Worm (Caenorhabditis elegans): Measurements from ENCODE around the gene T01D1.8.

Gene T01D1.8

ce11 chrII:186504-186903 lies at the start of gene T01D1.8:
TSS of gene T01D1.8 (plus strand) at chrII:186739.
- TF ChIP-seq spr-1 (tag; optimal IDR thresholded peaks at IDR 0.05): no peak
- no peak for TF ChIP-seq vab-7 (GFP tag; IDR thresholded peaks at IDR 0.05)
- no peak for TF ChIP-seq nhr-11 (tag; optimal IDR thresholded peaks at IDR 0.05)
- peak; percentile 17 for TF ChIP-seq nhr-28 (tag; optimal IDR thresholded peaks at IDR 0.05)
- TF ChIP-seq F26F4.8 (GFP tag; conservative IDR thresholded peaks at IDR 0.05): no peak
- TF ChIP-seq nhr-237 (tag; optimal IDR thresholded peaks at IDR 0.05): no peak
- TF ChIP-seq tag-97 (GFP tag; IDR thresholded peaks at IDR 0.05): no peak

DNA sequence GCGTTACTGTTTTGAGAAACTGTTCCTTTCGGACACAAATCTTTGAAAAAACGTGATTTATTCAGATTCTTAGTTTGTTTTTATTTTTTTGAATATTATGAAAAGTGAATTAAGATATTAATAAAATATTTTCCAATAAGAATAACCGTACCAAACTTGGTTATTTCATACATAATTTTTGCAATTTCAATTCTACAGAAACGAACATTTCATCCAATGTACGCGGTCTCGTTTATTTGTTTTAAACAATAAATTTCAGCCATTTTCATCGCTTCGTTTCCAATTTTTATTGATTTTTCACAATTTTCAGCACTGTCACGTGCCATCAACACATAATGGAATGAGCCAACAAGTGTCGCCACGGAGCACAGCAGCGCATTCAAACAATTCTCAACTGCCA lies 39.6 kb upstream of the T01D1.8 start, which contains the start of gene T25D3.4:
TSS of gene T25D3.4 (plus strand) at position 301 of the 400 bp plus-strand sequence.
- TF ChIP-seq hif-1 (tag; optimal IDR thresholded peaks at IDR 0.05) (peak in 1 of 2 experiments; percentile 43), arid-1 (GFP tag; conservative IDR thresholded peaks at IDR 0.05) (no peak), aha-1 (tag) (peak; percentile 29)

DNA sequence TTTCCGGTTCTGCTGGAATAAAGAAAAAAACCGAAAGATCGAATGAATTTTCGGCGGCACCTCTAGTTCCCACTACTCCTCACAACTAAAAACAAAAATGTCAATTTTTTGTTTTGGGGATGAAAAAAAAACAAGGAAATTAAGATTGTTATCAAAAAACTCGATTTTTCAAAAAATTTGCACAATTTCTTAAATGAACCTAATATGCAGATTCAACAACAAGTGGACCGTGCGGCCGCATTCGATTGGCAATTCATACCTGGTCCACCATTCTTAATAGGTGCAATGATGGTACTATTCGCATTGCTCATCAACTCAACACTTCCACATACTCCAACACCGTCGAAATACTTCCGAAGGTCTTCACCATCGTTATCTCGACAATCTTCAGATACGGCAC lies 35.0 kb upstream of the T01D1.8 start:
- TF ChIP-seq D1046.2 (GFP tag; IDR thresholded peaks at IDR 0.05) (no peak), hlh-11 (tag; optimal IDR thresholded peaks at IDR 0.05) (no peak), unc-62 (GFP tag; optimal IDR thresholded peaks at IDR 0.05 in 1 of 2) (peak in 1 of 2 experiments; percentile 95), unc-62 (tag; optimal IDR thresholded peaks at IDR 0.05) (no peak)

- TF ChIP-seq aha-1 (tag): peak; percentile 12
- no peak for TF ChIP-seq ceh-44 (GFP tag; IDR thresholded peaks at IDR 0.05)
- TF ChIP-seq nhr-76 (tag; optimal IDR thresholded peaks at IDR 0.05): no peak
- TF ChIP-seq ceh-32 (tag; optimal IDR thresholded peaks at IDR 0.05; ENCODE audit: poor library complexity): no peak
Observed at ce11 chrII:152283-152682, 34.3 kb upstream of the T01D1.8 start, which contains the start of gene T25D3.3. TSS of gene T25D3.3 (plus strand) at chrII:152583.

ce11 chrII:155904-156303 lies 30.6 kb upstream of the T01D1.8 start, which contains the start of gene mrpl-28:
TSS of gene mrpl-28 (minus strand) at chrII:156009.
- peak; percentile 53; the same call in 1 of the 2 replicates for TF ChIP-seq nhr-42 (GFP tag; IDR thresholded peaks at IDR 0.05)
- peak; percentile 87 for TF ChIP-seq lin-15B (tag; optimal IDR thresholded peaks at IDR 0.05)
- peak; percentile 47 for TF ChIP-seq nhr-48 (tag; optimal IDR thresholded peaks at IDR 0.05)
- peak; percentile 97 for TF ChIP-seq dpl-1 (GFP tag; optimal IDR thresholded peaks at IDR 0.05)
- peak; percentile 87 for TF ChIP-seq lin-13 (GFP tag; optimal IDR thresholded peaks at IDR 0.05)
- TF ChIP-seq F49E8.2 (tag; optimal IDR thresholded peaks at IDR 0.05; ENCODE audit: borderline replicate concordance): peak; percentile 60
- TF ChIP-seq lin-38 (GFP tag; IDR thresholded peaks at IDR 0.05): peak; percentile 99
- no peak for TF ChIP-seq F44E2.7 (GFP tag; IDR thresholded peaks at IDR 0.05)
- TF ChIP-seq egl-27 (tag; optimal IDR thresholded peaks at IDR 0.05): no peak
- peak; percentile 9 for TF ChIP-seq Y5F2A.4 (GFP tag; optimal IDR thresholded peaks at IDR 0.05)
- 0 out of 2 replicates have a peak, but pooled peaks have one; percentile 19 for TF ChIP-seq vab-7 (GFP tag; IDR thresholded peaks at IDR 0.05)
- peak; percentile 36 for TF ChIP-seq nhr-25 (tag; optimal IDR thresholded peaks at IDR 0.05; ENCODE audit: borderline replicate concordance, insufficient read depth)
- peak; percentile 60; the same call in 1 of the 2 replicates for TF ChIP-seq Y48G9A.11 (GFP tag; IDR thresholded peaks at IDR 0.05)
- TF ChIP-seq nhr-237 (tag; optimal IDR thresholded peaks at IDR 0.05): no peak
- peak; percentile 55; the same call in 1 of the 2 replicates for TF ChIP-seq ZK337.2 (GFP tag; IDR thresholded peaks at IDR 0.05)
- TF ChIP-seq lim-7 (GFP tag; IDR thresholded peaks at IDR 0.05): no peak
- TF ChIP-seq zip-2 (tag; optimal IDR thresholded peaks at IDR 0.05): no peak
- peak; percentile 30 for TF ChIP-seq mxl-3 (GFP tag; optimal IDR thresholded peaks at IDR 0.05)
- peak; percentile 19 for TF ChIP-seq ces-1 (GFP tag; optimal IDR thresholded peaks at IDR 0.05)
- TF ChIP-seq arid-1 (GFP tag; conservative IDR thresholded peaks at IDR 0.05): peak; percentile 78
- TF ChIP-seq snpc-4 (tag; optimal IDR thresholded peaks at IDR 0.05): no peak
- no peak for TF ChIP-seq cey-2 (tag; optimal IDR thresholded peaks at IDR 0.05; ENCODE audit: borderline replicate concordance, insufficient read depth)
- no peak for TF ChIP-seq Y75B8A.6 (GFP tag; IDR thresholded peaks at IDR 0.05)
- peak; percentile 74 for TF ChIP-seq F37D6.2 (tag; optimal IDR thresholded peaks at IDR 0.05)
- peak; percentile 77 for TF ChIP-seq F10B5.3 (tag; optimal IDR thresholded peaks at IDR 0.05)
- TF ChIP-seq daf-8 (GFP tag; IDR thresholded peaks at IDR 0.05): no peak
- TF ChIP-seq dve-1 (tag; optimal IDR thresholded peaks at IDR 0.05; ENCODE audit: insufficient read depth): peak; percentile 92
- peak; percentile 74 for TF ChIP-seq ceh-20 (GFP tag; IDR thresholded peaks at IDR 0.05)
- peak; percentile 60 to 95 for TF ChIP-seq lsy-2 (tag; optimal IDR thresholded peaks at IDR 0.05)
- TF ChIP-seq ceh-28 (tag; optimal IDR thresholded peaks at IDR 0.05): no peak

Data from whole organism, L4 larva.